Fruit fly (Drosophila melanogaster): ENCODE data around the gene RhoGAP71E.

dm6 chr3L:15632653-15633052, 44.0 kb downstream of the RhoGAP71E start:
- TF ChIP-seq psq (optimal IDR thresholded peaks at IDR 0.05) = no peak
- TF ChIP-seq Sin3A (optimal IDR thresholded peaks at IDR 0.05) = no peak
- TF ChIP-seq insv (optimal IDR thresholded peaks at IDR 0.05) = no peak
- no peak for TF ChIP-seq ttk (optimal IDR thresholded peaks at IDR 0.05)
